Worm (Caenorhabditis elegans) whole organism, L2 larva: ENCODE measurements around the gene ccpp-6.

Experiments used
- R02D3.7 ChIP-seq: fragments of 150-350 bp; optimal IDR thresholded peaks from 2 replicates; lab custom pipeline; 2014; ENCODE audit warnings: missing biosample characterization, missing genetic modification characterization
- ama-1 ChIP-seq: fragments of 150-350 bp; optimal IDR thresholded peaks from 2 replicates; lab custom pipeline; 2018; ENCODE audit warnings: inconsistent platforms
- ceh-82 ChIP-seq: fragments of 150-350 bp; optimal IDR thresholded peaks from 2 replicates; lab custom pipeline; 2014; ENCODE audit warnings: missing biosample characterization, missing genetic modification characterization
- dmd-4 ChIP-seq: sonication (generic microtip); optimal IDR thresholded peaks from 2 replicates; lab custom pipeline; 2017; ENCODE audit warnings: missing biosample characterization, missing genetic modification characterization
- fos-1 ChIP-seq: fragments of 150-350 bp; optimal IDR thresholded peaks from 2 replicates; lab custom pipeline; 2014; ENCODE audit warnings: missing biosample characterization, missing genetic modification characterization
- nhr-11 ChIP-seq: fragments of 150-350 bp; optimal IDR thresholded peaks from 2 replicates; lab custom pipeline; 2014; ENCODE audit warnings: missing biosample characterization, missing genetic modification characterization
- nhr-237 ChIP-seq: fragments of 150-350 bp; optimal IDR thresholded peaks from 2 replicates; lab custom pipeline; 2014; ENCODE audit warnings: missing biosample characterization, missing genetic modification characterization
- nhr-77 ChIP-seq: fragments of 150-350 bp; optimal IDR thresholded peaks from 2 replicates; lab custom pipeline; 2014; ENCODE audit warnings: missing biosample characterization, missing genetic modification characterization
- peb-1 ChIP-seq: fragments of 150-350 bp; optimal IDR thresholded peaks from 2 replicates; lab custom pipeline; 2014; ENCODE audit warnings: missing biosample characterization, missing genetic modification characterization
- skn-1 ChIP-seq: sonication (generic microtip); optimal IDR thresholded peaks from 2 replicates; lab custom pipeline; 2017; ENCODE audit warnings: missing biosample characterization, missing genetic modification characterization
- unc-39 ChIP-seq: fragments of 150-350 bp; optimal IDR thresholded peaks from 2 replicates; lab custom pipeline; 2014; ENCODE audit warnings: missing biosample characterization, missing genetic modification characterization
- ztf-11 ChIP-seq: sonication (generic microtip); optimal IDR thresholded peaks from 2 replicates; lab custom pipeline; 2017; ENCODE audit warnings: missing biosample characterization, missing genetic modification characterization
- ztf-4 ChIP-seq: fragments of 150-350 bp; optimal IDR thresholded peaks from 2 replicates; lab custom pipeline; 2014; ENCODE audit warnings: missing biosample characterization, missing genetic modification characterization

DNA sequence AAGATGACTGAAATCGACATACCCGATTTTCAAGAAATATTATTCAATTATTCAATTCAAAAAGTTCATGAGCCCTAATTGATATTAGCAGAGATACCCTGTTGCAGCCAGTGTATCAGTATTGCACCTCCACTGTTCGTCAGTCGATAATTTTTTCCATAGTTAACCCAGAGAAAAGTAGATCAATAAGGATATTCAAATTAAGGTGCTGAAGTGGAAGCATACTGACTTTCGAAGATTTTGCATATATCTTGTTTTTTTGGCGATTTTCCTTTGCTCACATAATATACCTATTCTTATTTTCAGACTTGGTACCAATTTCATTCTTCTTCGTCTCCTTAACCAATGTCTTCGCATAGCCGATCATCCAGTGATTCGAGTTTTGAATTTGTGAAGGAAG is 31.8 kb upstream of the ccpp-6 start, which contains the start of gene EEED8.15:
- no peak for TF ChIP-seq nhr-237
- no peak for TF ChIP-seq dmd-4 (tag; lab: Kevin White, UChicago)
- no peak for TF ChIP-seq fos-1 (tag; lab: Kevin White, UChicago)
- no peak for TF ChIP-seq ztf-4 (tag; lab: Kevin White, UChicago)
- no peak for TF ChIP-seq ceh-82 (tag; lab: Kevin White, UChicago)
- TF ChIP-seq skn-1 (tag; lab: Kevin White, UChicago), result no peak
- TF ChIP-seq unc-39 (tag; lab: Kevin White, UChicago), result no peak
- no peak for TF ChIP-seq nhr-77
- TF ChIP-seq ztf-11 (tag; lab: Kevin White, UChicago), result no peak
- TF ChIP-seq ama-1 (lab: Kevin White, UChicago), result no peak
- no peak for TF ChIP-seq peb-1 (tag; lab: Kevin White, UChicago)
- TF ChIP-seq nhr-11 (tag; lab: Kevin White, UChicago), result no peak
- no peak for TF ChIP-seq R02D3.7 (tag; lab: Kevin White, UChicago)
